Worm (Caenorhabditis elegans) whole organism, young adult: ENCODE data around the gene srab-13.

Experiments
- B0019.2 ChIP-seq: fragments of 200-800 bp; sonication (Bioruptor generic); conservative IDR thresholded peaks from 2 replicates; pipeline ENCODE4 v1.3.6; 2022; ENCODE audit warnings: missing genetic modification reagents, missing genetic modification characterization, missing compliant biosample characterization
- B0336.3 ChIP-seq: fragments of 200-800 bp; sonication (Bioruptor generic); IDR thresholded peaks from 2 replicates; pipeline ENCODE4 v1.3.6; 2022; ENCODE audit warnings: missing genetic modification characterization, missing compliant biosample characterization
- F10E7.11 ChIP-seq: sonication (generic microtip); optimal IDR thresholded peaks from 2 replicates; lab custom pipeline; 2017; ENCODE audit warnings: mild to moderate bottlenecking, missing genetic modification characterization, moderate library complexity, missing compliant biosample characterization
- F49E8.2 ChIP-seq: sonication (generic microtip); optimal IDR thresholded peaks from 3 replicates; lab custom pipeline; 2017; ENCODE audit warnings: missing genetic modification characterization, mild to moderate bottlenecking, missing compliant biosample characterization, antibody characterized with exemption, moderate library complexity; ENCODE audit not compliant: insufficient read depth
- K12H6.12 ChIP-seq: fragments of 200-800 bp; sonication (Bioruptor generic); optimal IDR thresholded peaks from 2 replicates; lab custom pipeline; 2018; ENCODE audit warnings: mild to moderate bottlenecking, missing genetic modification characterization, missing compliant biosample characterization
- T07F8.4 ChIP-seq: sonication (generic microtip); optimal IDR thresholded peaks from 2 replicates; lab custom pipeline; 2016; ENCODE audit warnings: mild to moderate bottlenecking, missing genetic modification characterization, moderate library complexity, missing compliant biosample characterization
- Y56A3A.18 ChIP-seq: fragments of 200-800 bp; sonication (Bioruptor generic); IDR thresholded peaks from 2 replicates; pipeline ENCODE4 v1.3.6; 2022; ENCODE audit warnings: missing genetic modification reagents, missing genetic modification characterization, missing compliant biosample characterization
- Y79H2A.3 ChIP-seq: fragments of 200-800 bp; sonication (Bioruptor generic); conservative IDR thresholded peaks from 2 replicates; pipeline ENCODE4 v1.3.6; 2022; ENCODE audit warnings: missing genetic modification reagents, missing genetic modification characterization, missing compliant biosample characterization
- aptf-3 ChIP-seq: fragments of 200-800 bp; sonication (Bioruptor generic); IDR thresholded peaks from 2 replicates; pipeline ENCODE4 v1.3.6; 2022; ENCODE audit warnings: missing genetic modification characterization, missing compliant biosample characterization
- attf-5 ChIP-seq: fragments of 200-800 bp; sonication (Bioruptor generic); optimal IDR thresholded peaks from 2 replicates; lab custom pipeline; 2018; ENCODE audit warnings: mild to moderate bottlenecking, missing genetic modification characterization, missing compliant biosample characterization
- bed-2 ChIP-seq: fragments of 200-800 bp; sonication (Bioruptor generic); IDR thresholded peaks from 2 replicates; pipeline ENCODE4 v1.3.6; 2022; ENCODE audit warnings: missing genetic modification reagents, missing genetic modification characterization, missing compliant biosample characterization
- ceh-58 ChIP-seq: fragments of 200-800 bp; sonication (Bioruptor generic); IDR thresholded peaks from 2 replicates; pipeline ENCODE4 v1.3.6; 2022; ENCODE audit warnings: missing genetic modification characterization, missing compliant biosample characterization
- dpff-1 ChIP-seq: sonication (generic microtip); optimal IDR thresholded peaks from 2 replicates; lab custom pipeline; 2017; ENCODE audit warnings: mild to moderate bottlenecking, missing genetic modification characterization, missing compliant biosample characterization
- dpl-1 ChIP-seq: fragments of 150-350 bp; optimal IDR thresholded peaks from 2 replicates; lab custom pipeline; 2014; ENCODE audit warnings: missing biosample characterization, missing genetic modification reagents, missing genetic modification characterization
- ets-4 ChIP-seq: fragments of 200-800 bp; sonication (Bioruptor generic); optimal IDR thresholded peaks from 2 replicates; lab custom pipeline; 2018; ENCODE audit warnings: mild to moderate bottlenecking, missing genetic modification characterization, missing compliant biosample characterization
- fkh-3 ChIP-seq: sonication (generic microtip); optimal IDR thresholded peaks from 2 replicates; lab custom pipeline; 2016; ENCODE audit warnings: mild to moderate bottlenecking, missing genetic modification characterization, missing compliant biosample characterization
- gei-17 ChIP-seq: fragments of 200-800 bp; sonication (Bioruptor generic); optimal IDR thresholded peaks from 2 replicates; lab custom pipeline; 2018; ENCODE audit warnings: mild to moderate bottlenecking, missing genetic modification characterization, missing compliant biosample characterization
- hmg-20 ChIP-seq: fragments of 200-800 bp; sonication (Bioruptor generic); IDR thresholded peaks from 2 replicates; pipeline ENCODE4 v1.3.6; 2022; ENCODE audit warnings: missing genetic modification reagents, missing genetic modification characterization, missing compliant biosample characterization
- hsf-1 ChIP-seq: fragments of 200-800 bp; sonication (Bioruptor generic); IDR thresholded peaks from 2 replicates; pipeline ENCODE4 v1.3.6; 2022; ENCODE audit warnings: missing genetic modification reagents, missing genetic modification characterization, missing compliant biosample characterization
- lag-1 ChIP-seq: fragments of 200-800 bp; sonication (Bioruptor generic); IDR thresholded peaks from 2 replicates; pipeline ENCODE4 v1.3.6; 2022; ENCODE audit warnings: missing genetic modification reagents, missing genetic modification characterization, missing compliant biosample characterization
- let-526 ChIP-seq: fragments of 200-800 bp; sonication (Bioruptor generic); IDR thresholded peaks from 2 replicates; pipeline ENCODE4 v1.3.6; 2022; ENCODE audit warnings: missing genetic modification reagents, missing genetic modification characterization, missing compliant biosample characterization
- lin-26 ChIP-seq: fragments of 200-800 bp; sonication (Bioruptor generic); IDR thresholded peaks from 2 replicates; pipeline ENCODE4 v1.3.6; 2022; ENCODE audit warnings: missing genetic modification reagents, missing genetic modification characterization, missing compliant biosample characterization
- madf-3 ChIP-seq: fragments of 200-800 bp; sonication (Bioruptor generic); IDR thresholded peaks from 2 replicates; pipeline ENCODE4 v1.3.6; 2022; ENCODE audit warnings: missing genetic modification reagents, missing genetic modification characterization, missing compliant biosample characterization
- madf-8 ChIP-seq: fragments of 200-800 bp; sonication (Bioruptor generic); conservative IDR thresholded peaks from 2 replicates; pipeline ENCODE4 v1.3.6; 2022; ENCODE audit warnings: missing genetic modification reagents, missing genetic modification characterization, missing compliant biosample characterization
- mxl-1 ChIP-seq: sonication (generic microtip); optimal IDR thresholded peaks from 2 replicates; lab custom pipeline; 2016; ENCODE audit warnings: missing genetic modification characterization, missing compliant biosample characterization
- nfya-1 ChIP-seq: sonication (generic microtip); optimal IDR thresholded peaks from 2 replicates; lab custom pipeline; 2017; ENCODE audit warnings: antibody characterized with exemption, missing compliant biosample characterization, missing genetic modification characterization, borderline replicate concordance; ENCODE audit not compliant: insufficient read depth
- nhr-179 ChIP-seq: sonication (generic microtip); optimal IDR thresholded peaks from 2 replicates; lab custom pipeline; 2016; ENCODE audit warnings: mild to moderate bottlenecking, missing genetic modification characterization, missing compliant biosample characterization
- nhr-27 ChIP-seq: fragments of 200-800 bp; sonication (Bioruptor generic); optimal IDR thresholded peaks from 2 replicates; lab custom pipeline; 2018; ENCODE audit warnings: mild to moderate bottlenecking, missing genetic modification characterization, moderate library complexity, missing compliant biosample characterization
- pbrm-1 ChIP-seq: fragments of 200-800 bp; sonication (Bioruptor generic); IDR thresholded peaks from 2 replicates; pipeline ENCODE4 v1.3.6; 2022; ENCODE audit warnings: missing genetic modification reagents, missing genetic modification characterization, missing compliant biosample characterization
- rec-8 ChIP-seq, 2 experiments: sonication (generic microtip); optimal IDR thresholded peaks; 2 replicates each; lab custom pipeline; 2016; ENCODE audit warnings: mild to moderate bottlenecking in 2 of 2, missing genetic modification characterization in 2 of 2, missing genetic modification reagents in 2 of 2, missing genotype in 2 of 2, missing biosample characterization in 1 of 2, missing compliant biosample characterization in 1 of 2, moderate library complexity in 1 of 2
- snpc-1.1 ChIP-seq: sonication (generic microtip); optimal IDR thresholded peaks from 2 replicates; lab custom pipeline; 2017; ENCODE audit warnings: missing genetic modification characterization, mild to moderate bottlenecking, missing compliant biosample characterization, antibody characterized with exemption, moderate library complexity, missing genotype, missing genetic modification reagents; ENCODE audit not compliant: insufficient read depth
- snpc-4 ChIP-seq, 5 experiments: fragments of 150-350 bp in 1 of 5; sonication (generic microtip) in 4 of 5; optimal IDR thresholded peaks; 2 replicates each; lab custom pipeline; 2014 to 2018; ENCODE audit warnings: missing genetic modification characterization in 5 of 5, missing biosample characterization in 3 of 5, antibody characterized with exemption in 2 of 5, mild to moderate bottlenecking in 2 of 5, missing compliant biosample characterization in 2 of 5, missing genotype in 2 of 5, moderate library complexity in 2 of 5, missing genetic modification reagents in 1 of 5
- xnd-1 ChIP-seq: sonication (generic microtip); optimal IDR thresholded peaks from 2 replicates; lab custom pipeline; 2016; ENCODE audit warnings: missing genotype, missing genetic modification reagents, missing genetic modification characterization, missing compliant biosample characterization
- zfh-2 ChIP-seq: fragments of 200-800 bp; sonication (Bioruptor generic); conservative IDR thresholded peaks from 2 replicates; pipeline ENCODE4 v1.3.6; 2022; ENCODE audit warnings: missing genetic modification reagents, missing genetic modification characterization, missing compliant biosample characterization
- zim-3 ChIP-seq: sonication (generic microtip); optimal IDR thresholded peaks from 2 replicates; lab custom pipeline; 2017; ENCODE audit warnings: mild to moderate bottlenecking, missing genetic modification characterization, moderate library complexity, missing compliant biosample characterization
- ztf-18 ChIP-seq: sonication (generic microtip); optimal IDR thresholded peaks from 2 replicates; lab custom pipeline; 2016; ENCODE audit warnings: missing genotype, mild to moderate bottlenecking, missing genetic modification characterization, missing compliant biosample characterization
- ztf-22 ChIP-seq: fragments of 200-800 bp; sonication (Bioruptor generic); optimal IDR thresholded peaks from 2 replicates; lab custom pipeline; 2018; ENCODE audit warnings: mild to moderate bottlenecking, missing genetic modification characterization, moderate library complexity, missing compliant biosample characterization
- ztf-26 ChIP-seq: sonication (generic microtip); optimal IDR thresholded peaks from 2 replicates; lab custom pipeline; 2017; ENCODE audit warnings: missing genetic modification characterization, missing compliant biosample characterization

The srab-13 gene

DNA sequence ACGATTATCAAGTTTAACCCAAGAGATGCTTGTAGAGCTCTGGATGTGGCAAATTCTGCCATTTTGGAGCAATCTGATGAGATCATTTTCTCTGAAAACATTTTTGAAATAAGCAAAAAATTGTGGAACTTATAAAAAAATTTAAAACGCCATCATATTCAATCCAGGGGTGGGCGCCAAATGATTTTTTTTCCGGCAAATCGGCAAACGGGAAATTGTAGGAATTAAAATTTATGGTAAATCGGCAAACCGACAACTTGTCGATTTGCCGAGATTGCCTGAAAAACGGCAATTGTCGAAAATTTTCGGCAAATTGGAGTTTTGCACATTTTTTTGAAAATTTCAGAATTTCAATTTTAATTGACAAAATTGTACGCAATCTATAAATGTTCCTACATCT is 7.9 kb upstream of the srab-13 start, which contains the start of gene srab-23 (continued):
- no peak for TF ChIP-seq B0019.2 (GFP tag; lab: Robert Waterston, UW)

ce11 chrV:2031454-2031853 is 3.8 kb upstream of the srab-13 start, which contains the start of gene hil-6:
TSS of gene hil-6 (minus strand) at chrV:2031554.
- TF ChIP-seq nhr-179 (no peak), K12H6.12 (tag; lab: Kevin White, UChicago) (no peak), snpc-1.1 (tag; lab: Kevin White, UChicago) (no peak), bed-2 (no peak)

- TF ChIP-seq rec-8 (tag; optimal IDR thresholded peaks at IDR 0.05; lab: Kevin White, UChicago) (no peak), lin-26 (GFP tag; lab: Robert Waterston, UW) (no peak), Y56A3A.18 (GFP tag; lab: Robert Waterston, UW) (no peak), zfh-2 (peak; percentile 46; the same call in 1 of the 2 replicates), madf-3 (GFP tag; lab: Robert Waterston, UW) (0 out of 2 replicates have a peak, but pooled peaks have one; percentile 51), nhr-27 (tag; lab: Kevin White, UChicago) (no peak), pbrm-1 (GFP tag; lab: Robert Waterston, UW) (no peak), Y79H2A.3 (no peak), B0336.3 (GFP tag; lab: Robert Waterston, UW) (no peak), xnd-1 (no peak)
Observed at ce11 chrV:2030661-2031060, 3.0 kb upstream of the srab-13 start.

DNA sequence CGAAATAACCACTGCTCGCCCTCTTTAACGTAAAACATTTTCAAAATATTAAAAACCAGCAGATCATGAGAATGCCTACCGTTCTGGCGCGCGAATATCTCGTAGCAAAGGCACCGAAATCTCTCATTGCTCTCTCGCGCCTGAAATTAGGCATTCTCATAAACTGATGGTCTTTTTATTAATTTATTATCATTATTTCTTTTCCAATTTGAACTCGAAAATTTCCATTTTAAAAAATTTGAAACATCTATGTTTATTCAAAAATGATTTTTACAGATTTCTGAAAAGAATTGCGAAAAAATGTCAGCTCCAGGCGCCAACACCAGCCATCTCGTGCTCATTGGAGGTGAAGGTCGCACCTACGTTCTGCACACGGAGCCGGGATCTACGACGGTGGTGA is 2.2 kb upstream of the srab-13 start, which contains the start of gene F59A7.12:
Gene F59A7.12, plus strand, starts transcription at position 301 of the 400 bp plus-strand sequence.
- TF ChIP-seq hsf-1 (GFP tag; lab: Robert Waterston, UW) (no peak), fkh-3 (tag; lab: Kevin White, UChicago) (no peak), dpff-1 (no peak), aptf-3 (GFP tag; lab: Robert Waterston, UW) (no peak), madf-8 (no peak), F10E7.11 (tag; lab: Kevin White, UChicago) (no peak), nfya-1 (tag; lab: Kevin White, UChicago) (no peak), snpc-4 (GFP tag; optimal IDR thresholded peaks at IDR 0.05; lab: Kevin White, UChicago) (no peak), snpc-4 (tag; optimal IDR thresholded peaks at IDR 0.05; lab: Kevin White, UChicago) (no peak), Y56A3A.18 (GFP tag; lab: Robert Waterston, UW) (no peak), F49E8.2 (tag; lab: Kevin White, UChicago) (no peak), T07F8.4 (tag; lab: Kevin White, UChicago) (no peak), mxl-1 (no peak), dpl-1 (GFP tag; lab: Kevin White, UChicago) (no peak), rec-8 (tag; optimal IDR thresholded peaks at IDR 0.05; lab: Kevin White, UChicago) (no peak)

- TF ChIP-seq ztf-18 (tag; lab: Kevin White, UChicago), result no peak
- no peak for TF ChIP-seq hmg-20 (GFP tag; lab: Robert Waterston, UW)
- TF ChIP-seq gei-17 (GFP tag; lab: Kevin White, UChicago), result no peak
- no peak for TF ChIP-seq ztf-26 (tag; lab: Kevin White, UChicago)
- TF ChIP-seq nhr-27 (tag; lab: Kevin White, UChicago), result no peak
- no peak for TF ChIP-seq lag-1
- TF ChIP-seq let-526, result no peak
- TF ChIP-seq ceh-58 (GFP tag; lab: Robert Waterston, UW), result no peak
- no peak for TF ChIP-seq attf-5
- no peak for TF ChIP-seq bed-2
- TF ChIP-seq ztf-22 (GFP tag; lab: Kevin White, UChicago), result no peak
- no peak for TF ChIP-seq ets-4 (GFP tag; lab: Kevin White, UChicago)
- no peak for TF ChIP-seq zim-3 (tag; lab: Kevin White, UChicago)
Observed at ce11 chrV:2022374-2022773, 5.3 kb downstream of the srab-13 start, which contains the start of gene F59A7.5. TSS of gene F59A7.5 (plus strand) at chrV:2022674.
